Worm (Caenorhabditis elegans): ENCODE measurements around the gene ztf-14.

DNA sequence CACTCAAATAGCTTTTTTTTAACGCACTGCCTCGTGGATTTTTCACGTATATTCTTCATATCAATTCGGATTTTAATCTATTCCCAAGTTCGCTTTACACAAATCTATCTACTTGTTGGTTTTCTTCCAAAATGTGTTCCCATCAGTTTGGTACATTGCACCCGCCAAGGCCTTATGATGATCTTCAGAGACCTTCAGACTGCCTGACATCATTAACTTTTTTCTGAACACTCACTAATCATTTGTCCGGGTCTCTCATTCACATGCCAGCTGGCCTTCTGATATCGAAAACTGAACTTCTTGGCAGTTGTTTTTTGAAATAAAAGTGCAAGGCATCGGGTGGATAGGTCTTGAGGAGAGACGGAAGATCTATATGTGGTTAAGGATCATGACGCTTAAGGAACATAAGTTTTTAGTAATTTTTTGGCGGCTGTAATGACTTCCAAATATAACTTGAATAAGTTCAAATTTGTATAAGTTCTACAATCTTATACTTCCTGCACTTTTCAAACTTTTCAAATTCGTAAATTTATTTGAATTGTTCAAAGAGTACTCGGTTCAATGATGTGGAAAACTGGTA, 4.0 kb downstream of the ztf-14 start:
- TF ChIP-seq ces-1 (GFP tag; optimal IDR thresholded peaks at IDR 0.05), result no peak
- TF ChIP-seq drap-1 (GFP tag; optimal IDR thresholded peaks at IDR 0.05), result no peak
- TF ChIP-seq nhr-76 (tag; optimal IDR thresholded peaks at IDR 0.05), result no peak
- TF ChIP-seq unc-62 (GFP tag; optimal IDR thresholded peaks at IDR 0.05), result no peak
- TF ChIP-seq pha-4 (tag; optimal IDR thresholded peaks at IDR 0.05), result no peak
- no peak for TF ChIP-seq ztf-11 (tag; optimal IDR thresholded peaks at IDR 0.05)
- TF ChIP-seq mls-2 (tag; optimal IDR thresholded peaks at IDR 0.05), result no peak
- TF ChIP-seq unc-39 (tag; optimal IDR thresholded peaks at IDR 0.05), result no peak
- no peak for TF ChIP-seq lin-13 (tag; optimal IDR thresholded peaks at IDR 0.05)
- no peak for TF ChIP-seq nhr-237 (tag; optimal IDR thresholded peaks at IDR 0.05)
- TF ChIP-seq elt-1 (tag; optimal IDR thresholded peaks at IDR 0.05; ENCODE audit: borderline replicate concordance, insufficient read depth), result no peak
- TF ChIP-seq blmp-1 (tag; optimal IDR thresholded peaks at IDR 0.05), result no peak
